Worm (Caenorhabditis elegans) whole organism, mixed stage, embryonic: ENCODE measurements around the gene col-90.
"Not testable (repeated sequence)": the region's sequence is repeated elsewhere in the genome, so short reads cannot be mapped to it uniquely, and the experiment has no call there.

Experiments used
- ceh-39 ChIP-seq: fragments of 150-350 bp; optimal IDR thresholded peaks from 2 replicates; lab custom pipeline; 2014; ENCODE audit warnings: missing biosample characterization, missing genetic modification characterization
- ceh-83 ChIP-seq: fragments of 200-800 bp; sonication (Bioruptor generic); optimal IDR thresholded peaks from 2 replicates; lab custom pipeline; 2018; ENCODE audit warnings: mild to moderate bottlenecking, missing genetic modification characterization, missing compliant biosample characterization
- ces-1 ChIP-seq: fragments of 150-350 bp; optimal IDR thresholded peaks from 2 replicates; lab custom pipeline; 2014; ENCODE audit warnings: missing biosample characterization, missing genetic modification reagents, missing genetic modification characterization
- cnd-1 ChIP-seq: fragments of 200-800 bp; sonication (Bioruptor generic); optimal IDR thresholded peaks from 2 replicates; lab custom pipeline; 2018; ENCODE audit warnings: mild to moderate bottlenecking, missing genetic modification characterization, missing compliant biosample characterization
- drap-1 ChIP-seq: fragments of 200-800 bp; sonication (Bioruptor generic); optimal IDR thresholded peaks from 3 replicates; lab custom pipeline; 2018; ENCODE audit warnings: mild to moderate bottlenecking, missing genetic modification characterization, missing compliant biosample characterization
- elt-1 ChIP-seq: sonication (generic microtip); optimal IDR thresholded peaks from 2 replicates; lab custom pipeline; 2017; ENCODE audit warnings: missing genetic modification characterization, mild to moderate bottlenecking, missing compliant biosample characterization, antibody characterized with exemption, moderate library complexity, borderline replicate concordance; ENCODE audit not compliant: insufficient read depth
- flh-1 ChIP-seq: fragments of 200-800 bp; sonication (Bioruptor generic); optimal IDR thresholded peaks from 2 replicates; lab custom pipeline; 2018; ENCODE audit warnings: mild to moderate bottlenecking, missing genetic modification characterization, moderate library complexity, missing compliant biosample characterization
- hlh-1 ChIP-seq: fragments of 150-350 bp; optimal IDR thresholded peaks from 2 replicates; lab custom pipeline; 2014; ENCODE audit warnings: missing biosample characterization, missing genetic modification reagents, missing genetic modification characterization
- lin-13 ChIP-seq: fragments of 150-350 bp; optimal IDR thresholded peaks from 2 replicates; lab custom pipeline; 2014; ENCODE audit warnings: missing biosample characterization, missing genetic modification characterization
- lsy-2 ChIP-seq: fragments of 150-350 bp; optimal IDR thresholded peaks from 2 replicates; lab custom pipeline; 2014; ENCODE audit warnings: missing biosample characterization, missing genetic modification characterization
- mab-5 ChIP-seq: fragments of 150-350 bp; optimal IDR thresholded peaks from 2 replicates; lab custom pipeline; 2014; ENCODE audit warnings: missing biosample characterization, missing genetic modification characterization
- mep-1 ChIP-seq: fragments of 150-350 bp; optimal IDR thresholded peaks from 2 replicates; lab custom pipeline; 2017; ENCODE audit warnings: missing biosample characterization, missing genetic modification reagents, missing genetic modification characterization, inconsistent platforms
- mls-2 ChIP-seq: sonication (generic microtip); optimal IDR thresholded peaks from 2 replicates; lab custom pipeline; 2016; ENCODE audit warnings: mild to moderate bottlenecking, missing genetic modification characterization, moderate library complexity, missing compliant biosample characterization
- nhr-2 ChIP-seq: fragments of 150-350 bp; optimal IDR thresholded peaks from 2 replicates; lab custom pipeline; 2014; ENCODE audit warnings: missing biosample characterization, missing genetic modification characterization
- nhr-237 ChIP-seq: fragments of 150-350 bp; optimal IDR thresholded peaks from 2 replicates; lab custom pipeline; 2014; ENCODE audit warnings: missing biosample characterization, missing genetic modification characterization
- nhr-28 ChIP-seq: fragments of 150-350 bp; optimal IDR thresholded peaks from 2 replicates; lab custom pipeline; 2014; ENCODE audit warnings: missing biosample characterization, missing genetic modification characterization
- nhr-76 ChIP-seq: sonication (generic microtip); optimal IDR thresholded peaks from 2 replicates; lab custom pipeline; 2017; ENCODE audit warnings: missing biosample characterization, missing genetic modification characterization
- pha-4 ChIP-seq: fragments of 150-350 bp; optimal IDR thresholded peaks from 2 replicates; lab custom pipeline; 2018; ENCODE audit warnings: missing biosample characterization, missing genetic modification reagents, missing genetic modification characterization
- sem-2 ChIP-seq: fragments of 200-800 bp; sonication (Bioruptor generic); optimal IDR thresholded peaks from 2 replicates; lab custom pipeline; 2018; ENCODE audit warnings: mild to moderate bottlenecking, missing genetic modification characterization, missing compliant biosample characterization
- tbx-8 ChIP-seq: fragments of 200-800 bp; sonication (Bioruptor generic); optimal IDR thresholded peaks from 2 replicates; lab custom pipeline; 2018; ENCODE audit warnings: mild to moderate bottlenecking, missing genetic modification characterization, moderate library complexity, missing compliant biosample characterization
- unc-120 ChIP-seq: sonication (generic microtip); optimal IDR thresholded peaks from 2 replicates; lab custom pipeline; 2017; ENCODE audit warnings: missing genetic modification characterization, missing compliant biosample characterization; ENCODE audit not compliant: poor library complexity, severe bottlenecking
- unc-39 ChIP-seq: fragments of 150-350 bp; optimal IDR thresholded peaks from 2 replicates; lab custom pipeline; 2014; ENCODE audit warnings: missing biosample characterization, missing genetic modification characterization
- unc-62 ChIP-seq: fragments of 150-350 bp; optimal IDR thresholded peaks from 2 replicates; lab custom pipeline; 2014; ENCODE audit warnings: missing biosample characterization, missing genetic modification reagents, missing genetic modification characterization
- zip-8 ChIP-seq: fragments of 150-350 bp; optimal IDR thresholded peaks from 2 replicates; lab custom pipeline; 2014; ENCODE audit warnings: missing biosample characterization, missing genetic modification characterization
- ztf-11 ChIP-seq: fragments of 150-350 bp; optimal IDR thresholded peaks from 2 replicates; lab custom pipeline; 2014; ENCODE audit warnings: missing biosample characterization, missing genetic modification characterization

col-90 gene

DNA sequence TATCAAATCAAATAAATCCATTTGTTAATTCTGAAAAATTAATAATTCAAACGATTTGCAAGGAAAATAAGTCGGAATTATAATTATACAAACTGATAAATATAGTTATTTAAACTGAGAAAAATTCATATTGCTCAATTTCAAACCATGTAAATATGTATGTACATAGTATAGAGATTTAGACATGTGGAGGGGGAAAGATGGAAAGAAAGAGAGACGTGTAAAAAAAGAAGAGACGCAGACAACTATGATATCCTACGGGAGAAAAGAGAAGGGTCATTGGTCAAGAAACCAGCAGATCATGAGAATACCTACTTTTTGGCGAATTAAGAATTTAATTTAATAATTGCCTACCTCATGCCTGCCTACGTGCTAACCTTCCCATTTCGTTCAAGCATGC, 9.4 kb downstream of the col-90 start, which contains the start of gene C29E4.11:
Gene C29E4.11 (minus strand): TSS at position 30 of the 400 bp plus-strand sequence.
- TF ChIP-seq lsy-2 (tag; lab: Kevin White, UChicago) (no peak), ceh-39 (tag; lab: Kevin White, UChicago) (no peak), sem-2 (GFP tag; lab: Kevin White, UChicago) (no peak), ztf-11 (tag; lab: Kevin White, UChicago) (no peak), cnd-1 (no peak), mls-2 (no peak), nhr-28 (tag; lab: Kevin White, UChicago) (no peak), ceh-83 (GFP tag; lab: Kevin White, UChicago) (no peak), ces-1 (GFP tag; lab: Kevin White, UChicago) (peak; percentile 42), pha-4 (tag; lab: Kevin White, UChicago) (peak; percentile 33)

- not testable (repeated sequence) for TF ChIP-seq elt-1 (tag; lab: Kevin White, UChicago); ceh-83 (GFP tag; lab: Kevin White, UChicago); mls-2
These were observed 10.4 kb downstream of the col-90 start, which contains the start of gene F54H12.10 for ce11 chrIII:7958922-7959609. Gene F54H12.10, minus strand, starts transcription at chrIII:7958972.

DNA sequence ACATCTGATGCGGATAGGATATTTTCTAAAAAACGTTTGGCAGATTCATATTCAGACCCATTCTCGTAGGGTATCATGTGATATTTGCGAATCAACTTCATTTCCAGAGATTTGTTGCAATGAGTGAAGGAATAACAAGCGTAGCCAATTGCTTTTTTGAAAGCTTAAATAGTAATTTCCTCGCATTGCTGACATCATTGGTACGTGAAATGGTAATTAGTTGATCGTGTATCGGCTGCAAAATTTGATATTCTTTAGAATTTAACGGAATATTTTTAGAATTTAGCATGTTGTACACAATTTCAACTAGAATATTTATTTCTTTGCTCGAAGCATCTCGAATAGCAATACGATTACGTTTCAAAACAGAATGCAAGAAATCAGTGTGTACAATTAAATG, 14.0 kb downstream of the col-90 start, which contains the start of gene F54H12.4:
Gene F54H12.4 (minus strand): TSS at position 101 of the 400 bp plus-strand sequence.
- not testable (repeated sequence) for TF ChIP-seq nhr-76; flh-1 (GFP tag; lab: Kevin White, UChicago); drap-1 (GFP tag; lab: Kevin White, UChicago)
- TF ChIP-seq, all 35 proteins: peak for 0; not testable (repeated sequence) for 35

ce11 chrIII:7964281-7964680, 15.6 kb downstream of the col-90 start, which contains the start of gene F54H12.2:
Gene F54H12.2, plus strand, starts transcription at chrIII:7964581.
- TF ChIP-seq zip-8, nhr-237, cnd-1: not testable (repeated sequence)

DNA sequence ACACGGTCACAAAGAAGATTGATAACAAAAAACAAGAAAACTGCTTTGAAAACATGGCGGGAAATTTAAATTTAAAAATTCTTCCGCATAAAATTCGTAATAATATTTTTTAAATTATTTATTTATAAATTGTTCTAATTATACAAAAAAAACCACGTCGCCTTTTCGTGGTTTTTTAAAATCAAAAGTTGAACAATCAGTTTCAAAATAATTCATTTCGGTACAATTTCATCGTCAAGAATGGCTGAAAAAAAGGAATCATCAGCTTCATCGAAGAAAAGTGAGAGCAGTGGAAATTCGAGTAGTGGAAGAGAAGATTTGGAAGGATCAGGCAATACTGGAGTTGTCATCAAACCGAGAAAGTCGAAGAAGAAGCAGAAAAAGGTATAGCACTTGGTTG, 20.5 kb downstream of the col-90 start, which contains the start of the genes F54H12.8 and F54H12.7:
Gene F54H12.8 (minus strand): TSS at position 101 of the 400 bp plus-strand sequence.
Gene F54H12.7 (plus strand): TSS at position 229 of the 400 bp plus-strand sequence.
- TF ChIP-seq ces-1 (GFP tag; lab: Kevin White, UChicago) (no peak), flh-1 (GFP tag; lab: Kevin White, UChicago) (no peak), unc-120 (no peak), cnd-1 (no peak), nhr-28 (tag; lab: Kevin White, UChicago) (no peak), unc-39 (tag; lab: Kevin White, UChicago) (no peak), ceh-83 (GFP tag; lab: Kevin White, UChicago) (no peak), ceh-39 (tag; lab: Kevin White, UChicago) (no peak)

DNA sequence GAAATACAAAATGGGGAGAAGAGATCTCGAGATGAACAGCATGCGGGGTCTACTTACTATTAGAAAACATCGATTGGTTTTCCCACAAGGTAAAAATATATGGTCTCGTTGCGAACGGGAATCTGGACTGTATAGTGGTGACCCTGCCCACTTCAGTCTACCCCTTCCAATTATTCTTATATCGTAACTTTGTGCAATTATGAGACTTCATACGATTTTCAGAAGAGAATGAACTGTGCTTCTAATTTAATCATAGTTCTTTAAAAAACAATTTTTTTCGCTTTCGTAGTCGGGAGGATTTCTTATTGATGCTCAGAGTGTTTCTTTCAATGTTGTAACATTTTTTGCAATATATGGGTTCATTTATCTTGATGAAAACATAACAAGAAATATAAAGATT, 23.4 kb downstream of the col-90 start, which contains the start of gene F54H12.5:
Gene F54H12.5 (minus strand): TSS at position 101 of the 400 bp plus-strand sequence.
- TF ChIP-seq tbx-8, result no peak
- TF ChIP-seq ceh-39 (tag; lab: Kevin White, UChicago), result peak; percentile 27
- TF ChIP-seq, all 35 proteins: peak for 1

DNA sequence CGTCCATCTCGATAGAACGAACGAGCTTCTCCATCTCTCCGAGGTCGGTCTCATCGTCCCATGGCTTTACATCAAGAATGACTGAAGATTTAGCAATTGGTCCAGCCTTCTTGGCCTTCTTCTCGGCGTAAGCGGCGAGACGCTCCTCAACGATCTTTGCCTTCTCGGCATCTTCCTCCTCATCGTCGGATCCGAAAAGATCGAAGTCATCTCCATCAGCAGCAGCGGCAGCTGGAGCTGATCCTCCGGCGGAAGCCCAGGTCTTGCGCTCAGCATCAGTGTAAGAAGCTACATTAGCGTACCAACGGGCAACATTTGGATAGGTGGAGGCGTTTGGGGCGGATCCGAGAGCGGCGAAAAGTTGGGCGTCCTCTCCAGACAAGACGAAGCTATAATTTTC, 24.0 kb downstream of the col-90 start:
- no peak for TF ChIP-seq mab-5 (tag; lab: Kevin White, UChicago)
- TF ChIP-seq lsy-2 (tag; lab: Kevin White, UChicago), result no peak
- TF ChIP-seq, all 35 proteins: peak for 0

- TF ChIP-seq lsy-2 (tag; lab: Kevin White, UChicago) (peak; percentile 80), nhr-2 (tag; lab: Kevin White, UChicago) (no peak), unc-62 (GFP tag; lab: Kevin White, UChicago) (peak; percentile 6), ces-1 (GFP tag; lab: Kevin White, UChicago) (peak; percentile 33), lin-13 (tag; lab: Kevin White, UChicago) (peak; percentile 43), hlh-1 (tag; lab: Kevin White, UChicago) (peak; percentile 28), nhr-237 (peak; percentile 28), mls-2 (no peak), ceh-39 (tag; lab: Kevin White, UChicago) (no peak), drap-1 (GFP tag; lab: Kevin White, UChicago) (peak; percentile 22), sem-2 (GFP tag; lab: Kevin White, UChicago) (no peak), pha-4 (tag; lab: Kevin White, UChicago) (peak; percentile 67), mep-1 (tag; lab: Kevin White, UChicago) (peak; percentile 30)
These were observed 24.6 kb downstream of the col-90 start, which contains the start of the genes eef-1B.1 and aco-2 for ce11 chrIII:7973201-7973767. Gene eef-1B.1, minus strand, starts transcription at chrIII:7973386. Gene aco-2, plus strand, starts transcription at chrIII:7973717.
